Fruit fly (Drosophila melanogaster) whole organism, embryonic: ENCODE measurements around the gene CG16756.

Experiments used
- Atf-2 ChIP-seq: fragments of 200-800 bp; sonication (Bioruptor generic); optimal IDR thresholded peaks from 2 replicates; lab custom pipeline; 2016; ENCODE audit warnings: missing biosample characterization, missing genetic modification characterization
- B-H2 ChIP-seq: fragments of 200-800 bp; sonication (Bioruptor generic); optimal IDR thresholded peaks from 2 replicates; lab custom pipeline; 2018; ENCODE audit warnings: missing biosample characterization, mild to moderate bottlenecking, missing genetic modification characterization
- CG13287 ChIP-seq: fragments of 200-800 bp; sonication (Bioruptor generic); IDR thresholded peaks from 2 replicates; pipeline ENCODE4 v1.3.6; 2022; ENCODE audit warnings: missing biosample characterization, missing genetic modification characterization; ENCODE audit not compliant: partially characterized antibody
- CG13894 ChIP-seq: fragments of 200-800 bp; sonication (Bioruptor generic); optimal IDR thresholded peaks from 3 replicates; lab custom pipeline; 2018; ENCODE audit warnings: missing biosample characterization, mild to moderate bottlenecking, missing genetic modification characterization, moderate library complexity
- CG15479 ChIP-seq: fragments of 200-800 bp; sonication (Bioruptor generic); optimal IDR thresholded peaks from 3 replicates; lab custom pipeline; 2019; ENCODE audit warnings: missing biosample characterization, mild to moderate bottlenecking, missing genetic modification characterization, moderate library complexity
- CG15514 ChIP-seq: fragments of 200-800 bp; sonication (Bioruptor generic); optimal IDR thresholded peaks from 3 replicates; lab custom pipeline; 2017; ENCODE audit warnings: missing biosample characterization, missing genetic modification characterization, mild to moderate bottlenecking, moderate library complexity, missing genetic modification reagents
- CG17328 ChIP-seq: fragments of 200-800 bp; sonication (Bioruptor generic); IDR thresholded peaks from 2 replicates; pipeline ENCODE4 v1.3.6; 2022; ENCODE audit warnings: missing biosample characterization, missing genetic modification characterization
- CG31224 ChIP-seq: fragments of 200-800 bp; sonication (Bioruptor generic); IDR thresholded peaks from 2 replicates; pipeline ENCODE4 v1.3.6; 2022; ENCODE audit warnings: missing biosample characterization, missing genetic modification characterization
- CG34376 ChIP-seq: fragments of 200-800 bp; sonication (Bioruptor generic); optimal IDR thresholded peaks from 2 replicates; lab custom pipeline; 2018; ENCODE audit warnings: missing biosample characterization, mild to moderate bottlenecking, missing genetic modification characterization
- CG4424 ChIP-seq: fragments of 200-800 bp; sonication (Bioruptor generic); optimal IDR thresholded peaks from 3 replicates; lab custom pipeline; 2016; ENCODE audit warnings: missing biosample characterization, missing genetic modification characterization
- CG7271 ChIP-seq: fragments of 200-800 bp; sonication (Bioruptor generic); optimal IDR thresholded peaks from 2 replicates; lab custom pipeline; 2018; ENCODE audit warnings: missing biosample characterization, mild to moderate bottlenecking, missing genetic modification characterization, moderate library complexity
- CG7372 ChIP-seq: fragments of 200-800 bp; sonication (Bioruptor generic); IDR thresholded peaks from 2 replicates; pipeline ENCODE4 v1.3.6; 2022; ENCODE audit warnings: missing biosample characterization, missing genetic modification characterization
- CG9437 ChIP-seq: fragments of 200-800 bp; sonication (Bioruptor generic); optimal IDR thresholded peaks from 2 replicates; lab custom pipeline; 2018; ENCODE audit warnings: missing biosample characterization, mild to moderate bottlenecking, missing genetic modification characterization
- Deaf1 ChIP-seq: fragments of 200-800 bp; optimal IDR thresholded peaks from 3 replicates; lab custom pipeline; 2019; ENCODE audit warnings: missing biosample characterization, mild to moderate bottlenecking, missing genetic modification characterization, moderate library complexity
- Dp ChIP-seq: fragments of 200-800 bp; sonication (Bioruptor generic); optimal IDR thresholded peaks from 2 replicates; lab custom pipeline; 2018; ENCODE audit warnings: missing biosample characterization, mild to moderate bottlenecking, missing genetic modification characterization, moderate library complexity
- HLHmδ ChIP-seq: fragments of 200-800 bp; sonication (Bioruptor generic); optimal IDR thresholded peaks from 2 replicates; lab custom pipeline; 2018; ENCODE audit warnings: missing biosample characterization, mild to moderate bottlenecking, missing genetic modification characterization, moderate library complexity
- Hmr ChIP-seq: fragments of 200-800 bp; sonication (Bioruptor generic); optimal IDR thresholded peaks from 3 replicates; lab custom pipeline; 2017; ENCODE audit warnings: mild to moderate bottlenecking, missing biosample characterization, missing genetic modification reagents, missing genetic modification characterization
- MTF-1 ChIP-seq: fragments of 200-800 bp; sonication (Bioruptor generic); optimal IDR thresholded peaks from 2 replicates; lab custom pipeline; 2018; ENCODE audit warnings: missing biosample characterization, mild to moderate bottlenecking, missing genetic modification characterization, borderline replicate concordance
- Med ChIP-seq: fragments of 200-800 bp; sonication (Bioruptor generic); peaks from one replicate; lab custom pipeline; 2016; ENCODE audit warnings: missing biosample characterization, missing genetic modification characterization, mild to moderate bottlenecking, inconsistent platforms, moderate library complexity
- NC2α ChIP-seq: fragments of 200-800 bp; sonication (Bioruptor generic); optimal IDR thresholded peaks from 2 replicates; lab custom pipeline; 2016; ENCODE audit warnings: missing biosample characterization, missing genetic modification characterization
- Optix ChIP-seq: fragments of 200-800 bp; sonication (Bioruptor generic); IDR thresholded peaks from 3 replicates; pipeline ENCODE4 v1.3.6; 2022; ENCODE audit warnings: missing biosample characterization, missing genetic modification characterization
- Pdp1 ChIP-seq, 2 experiments: fragments of 200-800 bp; sonication (Bioruptor generic); optimal IDR thresholded peaks; 3 replicates each; lab custom pipeline; 2016; ENCODE audit warnings: missing biosample characterization in 2 of 2, missing genetic modification characterization in 2 of 2, mild to moderate bottlenecking in 1 of 2, moderate library complexity in 1 of 2
- Six4 ChIP-seq: fragments of 200-800 bp; sonication (Bioruptor generic); optimal IDR thresholded peaks from 2 replicates; lab custom pipeline; 2016; ENCODE audit warnings: missing biosample characterization, missing genetic modification characterization
- Stat92E ChIP-seq, 3 experiments: fragments of >200 bp in 2 of 3; fragments of 200-800 bp in 1 of 3; sonication (Bioruptor generic) in 1 of 3; optimal IDR thresholded peaks; 2 replicates each; lab custom pipeline; 2017 to 2019; ENCODE audit warnings: missing biosample characterization in 3 of 3, missing genetic modification characterization in 3 of 3, mild to moderate bottlenecking in 1 of 3, moderate library complexity in 1 of 3
- Trl ChIP-seq, 3 experiments: fragments of >200 bp in 2 of 3; fragments of 200-800 bp in 1 of 3; sonication (Bioruptor generic) in 1 of 3; optimal IDR thresholded peaks; 2 replicates in 1 of 3; 3 replicates in 2 of 3; lab custom pipeline; 2016 to 2017; ENCODE audit warnings: missing biosample characterization in 1 of 3, missing genetic modification characterization in 1 of 3
- Usf ChIP-seq: fragments of 200-800 bp; sonication (Bioruptor generic); optimal IDR thresholded peaks from 2 replicates; lab custom pipeline; 2017; ENCODE audit warnings: missing genotype, missing biosample characterization, missing genetic modification characterization
- cg ChIP-seq: fragments of 200-800 bp; sonication (Bioruptor generic); optimal IDR thresholded peaks from 3 replicates; lab custom pipeline; 2019; ENCODE audit warnings: missing biosample characterization, mild to moderate bottlenecking, missing genetic modification characterization, moderate library complexity
- ci ChIP-seq: fragments of 200-800 bp; sonication (Bioruptor generic); IDR thresholded peaks from 3 replicates; pipeline ENCODE4 v1.3.6; 2022; ENCODE audit warnings: missing biosample characterization, missing genetic modification characterization
- croc ChIP-seq: fragments of 200-800 bp; sonication (Bioruptor generic); conservative IDR thresholded peaks from 3 replicates; pipeline ENCODE4 v1.3.6; 2022; ENCODE audit warnings: missing biosample characterization, missing genetic modification characterization
- crol ChIP-seq: fragments of 200-800 bp; sonication (Bioruptor generic); IDR thresholded peaks from 2 replicates; pipeline ENCODE4 v1.3.6; 2022; ENCODE audit warnings: missing biosample characterization, missing genetic modification characterization
- dati ChIP-seq: fragments of 200-800 bp; sonication (Bioruptor generic); IDR thresholded peaks from 2 replicates; pipeline ENCODE4 v1.3.6; 2022; ENCODE audit warnings: missing biosample characterization, missing genetic modification characterization
- dmrt11E ChIP-seq: fragments of 200-800 bp; sonication (Bioruptor generic); optimal IDR thresholded peaks from 3 replicates; lab custom pipeline; 2018; ENCODE audit warnings: missing biosample characterization, mild to moderate bottlenecking, missing genetic modification characterization, moderate library complexity
- dmrt99B ChIP-seq: fragments of 200-800 bp; sonication (Bioruptor generic); optimal IDR thresholded peaks from 2 replicates; lab custom pipeline; 2018; ENCODE audit warnings: missing biosample characterization, mild to moderate bottlenecking, missing genetic modification characterization, moderate library complexity
- ems ChIP-seq: fragments of 200-800 bp; sonication (Bioruptor generic); optimal IDR thresholded peaks from 3 replicates; lab custom pipeline; 2016; ENCODE audit warnings: missing biosample characterization, missing genetic modification characterization
- gsb-n ChIP-seq: fragments of 200-800 bp; sonication (Bioruptor generic); optimal IDR thresholded peaks from 3 replicates; lab custom pipeline; 2018; ENCODE audit warnings: missing biosample characterization, mild to moderate bottlenecking, missing genetic modification characterization
- hbn ChIP-seq: fragments of 200-800 bp; sonication (Bioruptor generic); IDR thresholded peaks from 2 replicates; pipeline ENCODE4 v1.3.6; 2022; ENCODE audit warnings: missing biosample characterization, missing genetic modification characterization; ENCODE audit not compliant: partially characterized antibody
- kay ChIP-seq: fragments of 200-800 bp; sonication (Bioruptor generic); optimal IDR thresholded peaks from 2 replicates; lab custom pipeline; 2016; ENCODE audit warnings: missing biosample characterization, missing genetic modification characterization
- lab ChIP-seq: fragments of 200-800 bp; sonication (Bioruptor generic); optimal IDR thresholded peaks from 3 replicates; lab custom pipeline; 2017; ENCODE audit warnings: missing biosample characterization, missing genetic modification characterization, mild to moderate bottlenecking, moderate library complexity, missing genetic modification reagents
- lbe ChIP-seq: fragments of 200-800 bp; sonication (Bioruptor generic); optimal IDR thresholded peaks from 2 replicates; lab custom pipeline; 2016; ENCODE audit warnings: missing biosample characterization, mild to moderate bottlenecking, missing genetic modification characterization
- pzg ChIP-seq: fragments of 200-800 bp; sonication (Bioruptor generic); optimal IDR thresholded peaks from 3 replicates; lab custom pipeline; 2018; ENCODE audit warnings: missing biosample characterization, mild to moderate bottlenecking, missing genetic modification characterization, moderate library complexity
- row ChIP-seq: fragments of 200-800 bp; sonication (Bioruptor generic); IDR thresholded peaks from 3 replicates; pipeline ENCODE4 v1.3.6; 2022; ENCODE audit warnings: missing biosample characterization, missing genetic modification characterization
- sc ChIP-seq, 3 experiments: fragments of >200 bp in 2 of 3; fragments of 200-800 bp in 1 of 3; sonication (Bioruptor generic) in 1 of 3; optimal IDR thresholded peaks; 2 replicates in 2 of 3; 3 replicates in 1 of 3; lab custom pipeline; 2017; ENCODE audit warnings: mild to moderate bottlenecking in 1 of 3, missing biosample characterization in 1 of 3, missing genetic modification characterization in 1 of 3, missing genetic modification reagents in 1 of 3
- sens ChIP-seq: fragments of 200-800 bp; sonication (Bioruptor generic); peaks from one replicate; lab custom pipeline; 2016; ENCODE audit warnings: missing biosample characterization, missing genetic modification characterization
- sim ChIP-seq: fragments of 200-800 bp; sonication (Bioruptor generic); IDR thresholded peaks from 2 replicates; pipeline ENCODE4 v1.3.6; 2022; ENCODE audit warnings: missing biosample characterization, missing genetic modification characterization
- slbo ChIP-seq: fragments of 200-800 bp; sonication (Bioruptor generic); IDR thresholded peaks from 2 replicates; pipeline ENCODE4 v1.3.6; 2022; ENCODE audit warnings: missing biosample characterization, missing genetic modification characterization
- sug ChIP-seq: fragments of 200-800 bp; optimal IDR thresholded peaks from 2 replicates; lab custom pipeline; 2019; ENCODE audit warnings: missing biosample characterization, mild to moderate bottlenecking, missing genetic modification characterization, moderate library complexity
- ttk ChIP-seq: fragments of 200-800 bp; sonication (Bioruptor generic); IDR thresholded peaks from 2 replicates; pipeline ENCODE4 v2.1.2; 2022; ENCODE audit warnings: missing biosample characterization, missing genetic modification characterization
- usp ChIP-seq: fragments of >200 bp; optimal IDR thresholded peaks from 2 replicates; lab custom pipeline; 2017; ENCODE audit warnings: missing biosample characterization, missing genetic modification characterization

Gene CG16756

dm6 chrX:5428341-5429077, 1.2 kb downstream of the CG16756 start:
- TF ChIP-seq Optix (GFP tag; lab: Robert Waterston, UW) (no peak), sug (peak; percentile 26), ems (GFP tag; lab: Kevin White, UChicago) (no peak), CG31224 (GFP tag; lab: Robert Waterston, UW) (no peak), lbe (peak; percentile 26), ci (GFP tag; lab: Robert Waterston, UW) (peak; percentile 23; the same call in 1 of the 3 replicates), CG13894 (tag; lab: Kevin White, UChicago) (peak; percentile 57), hbn (GFP tag; lab: Robert Waterston, UW) (no peak), cg (GFP tag; lab: Kevin White, UChicago) (no peak), ttk (GFP tag; lab: Robert Waterston, UW) (no peak), Pdp1 (GFP tag; optimal IDR thresholded peaks at IDR 0.05; lab: Kevin White, UChicago) (peak in 1 of 2 experiments; percentile 86), Trl (optimal IDR thresholded peaks at IDR 0.05; lab: Kevin White, UChicago) (peak; percentile 25 to 37), Trl (GFP tag; optimal IDR thresholded peaks at IDR 0.05; lab: Kevin White, UChicago) (no peak), NC2α (no peak), kay (GFP tag; lab: Kevin White, UChicago) (peak; percentile 31), Usf (no peak), CG7271 (tag; lab: Kevin White, UChicago) (no peak), CG13287 (GFP tag; lab: Robert Waterston, UW) (peak; percentile 49), Atf-2 (no peak), CG4424 (GFP tag; lab: Kevin White, UChicago) (no peak), gsb-n (no peak), Stat92E (GFP tag; optimal IDR thresholded peaks at IDR 0.05; lab: Kevin White, UChicago) (no peak), Deaf1 (tag; lab: Kevin White, UChicago) (peak; percentile 12), CG7372 (no peak), croc (GFP tag; lab: Robert Waterston, UW) (no peak), crol (no peak), CG17328 (GFP tag; lab: Robert Waterston, UW) (no peak), CG15479 (GFP tag; lab: Kevin White, UChicago) (no peak), lab (GFP tag; lab: Kevin White, UChicago) (peak; percentile 13), usp (GFP tag; lab: Kevin White, UChicago) (no peak), Dp (GFP tag; lab: Kevin White, UChicago) (peak; percentile 2), sim (no peak), B-H2 (GFP tag; lab: Kevin White, UChicago) (peak; percentile 3), pzg (GFP tag; lab: Kevin White, UChicago) (peak; percentile 19), CG9437 (GFP tag; lab: Kevin White, UChicago) (peak; percentile 31), CG34376 (GFP tag; lab: Kevin White, UChicago) (peak; percentile 20), MTF-1 (GFP tag; lab: Kevin White, UChicago) (peak; percentile 10), HLHmδ (GFP tag; lab: Kevin White, UChicago) (no peak), slbo (GFP tag; lab: Robert Waterston, UW) (0 out of 2 replicates have a peak, but pooled peaks have one; percentile 5), dati (no peak), sens (peak; percentile 61), dmrt99B (tag; lab: Kevin White, UChicago) (peak; percentile 2), Six4 (no peak), row (GFP tag; lab: Robert Waterston, UW) (peak; percentile 14; the same call in 1 of the 3 replicates), Hmr (peak; percentile 13), sc (optimal IDR thresholded peaks at IDR 0.05; lab: Kevin White, UChicago) (no peak), sc (GFP tag; optimal IDR thresholded peaks at IDR 0.05; lab: Kevin White, UChicago) (no peak), Med (GFP tag; lab: Kevin White, UChicago) (peak; percentile 53), CG15514 (GFP tag; lab: Kevin White, UChicago) (peak; percentile 23), dmrt11E (tag; lab: Kevin White, UChicago) (no peak)
